Fruit fly (Drosophila melanogaster): ENCODE results near the gene Hsdl2.

Hsdl2 gene

DNA sequence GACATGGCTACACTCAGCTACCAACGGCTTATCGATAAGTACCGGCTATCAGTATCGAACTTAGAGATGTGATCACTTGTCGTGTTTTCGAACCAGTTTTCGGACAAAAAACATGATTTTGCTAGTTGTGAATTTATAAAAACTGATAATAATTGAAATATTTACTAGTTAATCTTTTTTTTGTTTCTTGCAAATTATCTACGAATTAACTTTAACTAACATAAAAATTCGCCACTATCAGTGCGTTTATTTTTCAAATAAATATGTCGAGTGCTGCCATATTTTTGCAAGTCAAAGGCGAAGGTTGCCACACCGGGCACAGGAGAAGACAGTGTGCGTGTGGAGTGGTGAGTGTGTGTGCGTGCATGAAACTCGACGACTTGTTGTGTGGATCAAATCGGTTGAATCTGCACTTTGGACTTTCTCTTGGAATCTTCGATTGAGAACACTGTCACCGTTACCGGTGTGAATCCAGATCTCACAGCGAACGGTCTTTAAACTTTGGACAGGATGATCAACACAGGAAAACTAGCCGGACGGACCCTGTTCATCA lies at the start of gene Hsdl2:
Hsdl2 (plus strand) TSS at position 349 of the 553 bp plus-strand sequence.
- TF ChIP-seq h (optimal IDR thresholded peaks at IDR 0.05): no peak
- TF ChIP-seq psq (optimal IDR thresholded peaks at IDR 0.05): no peak
- TF ChIP-seq insv (optimal IDR thresholded peaks at IDR 0.05): no peak
- TF ChIP-seq Sin3A (optimal IDR thresholded peaks at IDR 0.05): no peak
- TF ChIP-seq Myc (optimal IDR thresholded peaks at IDR 0.05): no peak
- no peak for TF ChIP-seq ttk (optimal IDR thresholded peaks at IDR 0.05)

DNA sequence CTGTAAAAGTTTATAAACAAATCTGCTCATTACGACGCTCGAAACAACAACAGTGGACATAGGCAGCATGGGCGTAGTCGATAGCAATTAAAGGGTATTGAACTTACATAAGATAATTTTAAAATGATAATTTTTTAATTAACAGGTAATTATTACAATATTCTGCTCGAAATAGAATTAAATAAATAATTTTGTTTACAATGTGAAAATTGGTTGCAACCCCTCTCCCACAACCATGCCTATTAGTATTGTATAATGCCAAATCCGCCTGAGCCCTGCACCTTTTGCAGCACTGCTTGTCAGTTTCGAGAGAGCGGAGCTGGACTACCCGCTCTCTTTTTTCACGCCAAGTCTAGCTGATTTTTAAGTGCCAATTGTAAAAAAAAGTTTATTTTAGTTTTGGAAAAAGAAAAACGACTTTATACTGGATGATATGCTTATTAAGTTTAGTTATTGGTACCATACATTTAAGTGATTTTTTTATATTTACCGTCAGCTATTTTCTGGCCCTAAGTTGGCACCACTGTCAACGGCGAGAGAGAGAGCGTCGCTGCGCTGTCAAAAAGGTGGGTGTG lies 41.2 kb upstream of the Hsdl2 start, which contains the start of the genes CG5611 and Mtl:
CG5611 (minus strand) TSS at position 51 of the 575 bp plus-strand sequence.
Mtl (plus strand) TSS at position 403 of the 575 bp plus-strand sequence.
- no peak for TF ChIP-seq ttk (optimal IDR thresholded peaks at IDR 0.05)
- no peak for TF ChIP-seq h (optimal IDR thresholded peaks at IDR 0.05)

dm6 chr3R:27636720-27637119 lies 40.6 kb upstream of the Hsdl2 start:
- no peak for TF ChIP-seq Sin3A (optimal IDR thresholded peaks at IDR 0.05)
- no peak for TF ChIP-seq Myc (optimal IDR thresholded peaks at IDR 0.05)
- no peak for TF ChIP-seq psq (optimal IDR thresholded peaks at IDR 0.05)
- TF ChIP-seq ttk (optimal IDR thresholded peaks at IDR 0.05): no peak
- TF ChIP-seq insv (optimal IDR thresholded peaks at IDR 0.05): no peak
- no peak for TF ChIP-seq h (optimal IDR thresholded peaks at IDR 0.05)

DNA sequence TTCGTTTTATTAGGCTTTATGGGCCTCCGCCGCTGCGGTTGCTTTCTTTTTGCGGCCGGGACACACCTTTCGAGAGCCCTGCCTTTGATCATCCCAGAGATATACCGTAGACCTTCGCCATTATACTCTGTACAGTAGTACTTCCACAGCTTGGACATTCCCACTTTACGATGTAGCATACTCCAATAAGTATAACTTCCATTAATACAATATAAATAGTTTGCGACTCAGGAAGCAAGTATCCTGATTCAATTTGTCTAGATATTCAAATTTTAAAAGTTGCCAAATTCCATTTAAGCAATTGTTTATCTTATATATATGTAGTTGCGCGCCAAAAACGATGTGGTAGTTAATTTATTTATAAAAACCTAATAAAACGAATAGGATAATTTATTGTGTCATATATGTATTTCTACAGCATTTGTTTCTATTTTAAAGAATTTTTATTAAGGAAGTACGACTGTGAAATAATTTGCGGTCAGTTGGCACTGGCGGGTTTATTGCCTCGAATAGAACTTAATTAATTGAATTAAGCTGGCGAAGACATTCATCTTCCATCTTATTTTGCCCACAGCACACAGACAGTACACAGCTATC lies 40.0 kb upstream of the Hsdl2 start:
- no peak for TF ChIP-seq insv (optimal IDR thresholded peaks at IDR 0.05)
- no peak for TF ChIP-seq Sin3A (optimal IDR thresholded peaks at IDR 0.05)
- no peak for TF ChIP-seq Myc (optimal IDR thresholded peaks at IDR 0.05)
- TF ChIP-seq ttk (optimal IDR thresholded peaks at IDR 0.05): no peak
- no peak for TF ChIP-seq h (optimal IDR thresholded peaks at IDR 0.05)

DNA sequence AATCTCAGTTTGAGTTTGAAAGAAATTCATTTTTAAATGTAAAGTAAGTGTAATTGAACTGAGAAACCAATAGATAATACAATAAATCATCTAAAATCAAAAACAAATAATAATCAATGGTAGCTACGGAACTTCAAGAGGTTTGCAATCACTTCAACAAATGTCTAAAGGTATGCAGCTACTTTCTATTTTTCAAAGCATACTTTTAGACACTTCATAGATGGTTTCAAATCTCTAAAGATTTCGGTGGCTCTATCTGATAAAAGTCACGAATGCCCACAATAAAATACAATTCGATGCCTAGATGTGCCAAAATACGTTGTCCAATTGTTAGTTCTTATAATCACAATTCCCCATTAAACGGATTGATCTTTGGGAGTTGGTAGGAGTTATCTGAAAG lies 34.2 kb upstream of the Hsdl2 start:
- TF ChIP-seq ttk (optimal IDR thresholded peaks at IDR 0.05): no peak
- no peak for TF ChIP-seq h (optimal IDR thresholded peaks at IDR 0.05)
- TF ChIP-seq insv (optimal IDR thresholded peaks at IDR 0.05): no peak
- no peak for TF ChIP-seq Myc (optimal IDR thresholded peaks at IDR 0.05)
- TF ChIP-seq psq (optimal IDR thresholded peaks at IDR 0.05): no peak
- TF ChIP-seq Sin3A (optimal IDR thresholded peaks at IDR 0.05): no peak

dm6 chr3R:27647817-27648216 lies 29.5 kb upstream of the Hsdl2 start:
- no peak for TF ChIP-seq Myc (optimal IDR thresholded peaks at IDR 0.05)
- TF ChIP-seq h (optimal IDR thresholded peaks at IDR 0.05): no peak
- no peak for TF ChIP-seq Sin3A (optimal IDR thresholded peaks at IDR 0.05)
- TF ChIP-seq insv (optimal IDR thresholded peaks at IDR 0.05): no peak
- TF ChIP-seq ttk (optimal IDR thresholded peaks at IDR 0.05): no peak
- TF ChIP-seq psq (optimal IDR thresholded peaks at IDR 0.05): no peak

DNA sequence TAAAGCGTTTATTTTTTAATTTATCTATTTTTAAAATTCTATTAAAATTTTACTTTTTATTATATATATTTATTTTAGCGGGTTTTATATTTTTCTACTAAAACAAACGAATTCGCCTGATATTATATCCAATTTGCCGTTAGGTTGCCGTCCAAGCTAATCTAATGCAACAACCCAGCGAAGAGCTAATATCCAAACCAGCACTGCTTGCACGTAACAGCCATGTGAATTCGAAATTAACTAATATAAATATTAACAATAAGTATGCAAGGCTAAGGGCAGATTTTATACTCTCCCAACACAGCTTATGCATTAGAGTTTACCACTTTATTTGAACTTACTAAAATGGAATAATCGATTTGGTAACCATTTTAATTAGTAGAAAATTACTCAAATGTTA lies 25.6 kb upstream of the Hsdl2 start:
- TF ChIP-seq insv (optimal IDR thresholded peaks at IDR 0.05) (no peak), psq (optimal IDR thresholded peaks at IDR 0.05) (no peak), h (optimal IDR thresholded peaks at IDR 0.05) (no peak), Sin3A (optimal IDR thresholded peaks at IDR 0.05) (no peak), Myc (optimal IDR thresholded peaks at IDR 0.05) (no peak), ttk (optimal IDR thresholded peaks at IDR 0.05) (no peak)

DNA sequence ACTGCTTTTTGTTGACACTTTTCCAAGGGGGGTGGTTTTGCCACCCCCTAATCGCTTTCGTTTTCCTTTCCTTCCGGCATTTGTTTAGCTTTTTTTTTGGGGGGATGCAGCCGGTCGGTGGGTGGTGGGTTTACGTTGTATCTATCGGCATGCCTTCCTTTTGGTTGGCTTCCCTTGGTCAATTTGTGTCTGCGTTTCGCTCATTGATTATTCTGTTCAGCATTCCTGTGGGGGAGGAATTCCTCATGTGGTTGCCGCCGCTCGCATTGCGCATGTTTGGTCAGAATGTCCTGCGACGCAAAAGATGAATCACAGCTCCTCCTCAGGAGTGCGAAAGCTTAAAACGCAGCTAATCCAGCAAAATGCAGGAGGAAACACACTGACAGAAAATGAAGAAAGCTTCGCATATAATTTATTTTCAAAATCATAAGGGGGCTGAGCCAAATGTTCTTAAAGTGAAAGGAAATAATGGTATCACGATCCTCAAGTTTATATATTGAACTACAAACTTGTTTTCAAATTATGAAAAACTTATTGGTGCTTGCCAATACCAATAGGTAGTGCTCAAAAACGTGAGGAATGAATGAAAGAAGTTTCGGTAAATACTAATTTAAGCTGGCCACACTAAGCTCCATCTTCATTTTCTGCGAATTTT lies 25.0 kb upstream of the Hsdl2 start, which contains the start of gene RpS10a:
RpS10a (plus strand) TSS at position 605 of the 655 bp plus-strand sequence.
- TF ChIP-seq Myc (optimal IDR thresholded peaks at IDR 0.05) (no peak), insv (optimal IDR thresholded peaks at IDR 0.05) (no peak), psq (optimal IDR thresholded peaks at IDR 0.05) (no peak), ttk (optimal IDR thresholded peaks at IDR 0.05) (no peak), Sin3A (optimal IDR thresholded peaks at IDR 0.05) (no peak), h (optimal IDR thresholded peaks at IDR 0.05) (no peak)

DNA sequence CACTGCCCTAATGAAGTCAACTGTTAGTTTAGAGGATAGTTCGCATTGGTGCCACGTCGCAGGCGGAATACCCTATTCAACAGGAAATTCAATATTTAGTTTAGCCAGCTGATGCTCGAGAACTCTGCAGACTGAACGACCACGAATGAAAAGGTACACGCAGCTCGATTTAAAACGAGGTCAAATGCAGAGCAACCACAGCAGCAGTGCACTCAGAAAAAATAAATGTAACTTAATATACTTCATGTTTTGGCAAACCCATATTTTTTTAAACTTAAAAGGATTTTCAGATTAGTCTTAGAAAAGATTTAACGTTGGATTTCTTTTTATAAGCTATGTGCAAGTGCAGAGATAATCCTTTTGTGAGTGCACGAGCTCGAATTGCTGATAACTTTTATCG lies 22.2 kb upstream of the Hsdl2 start:
- TF ChIP-seq psq (optimal IDR thresholded peaks at IDR 0.05): no peak
- TF ChIP-seq Sin3A (optimal IDR thresholded peaks at IDR 0.05): no peak
- TF ChIP-seq insv (optimal IDR thresholded peaks at IDR 0.05): no peak
- TF ChIP-seq ttk (optimal IDR thresholded peaks at IDR 0.05): no peak

DNA sequence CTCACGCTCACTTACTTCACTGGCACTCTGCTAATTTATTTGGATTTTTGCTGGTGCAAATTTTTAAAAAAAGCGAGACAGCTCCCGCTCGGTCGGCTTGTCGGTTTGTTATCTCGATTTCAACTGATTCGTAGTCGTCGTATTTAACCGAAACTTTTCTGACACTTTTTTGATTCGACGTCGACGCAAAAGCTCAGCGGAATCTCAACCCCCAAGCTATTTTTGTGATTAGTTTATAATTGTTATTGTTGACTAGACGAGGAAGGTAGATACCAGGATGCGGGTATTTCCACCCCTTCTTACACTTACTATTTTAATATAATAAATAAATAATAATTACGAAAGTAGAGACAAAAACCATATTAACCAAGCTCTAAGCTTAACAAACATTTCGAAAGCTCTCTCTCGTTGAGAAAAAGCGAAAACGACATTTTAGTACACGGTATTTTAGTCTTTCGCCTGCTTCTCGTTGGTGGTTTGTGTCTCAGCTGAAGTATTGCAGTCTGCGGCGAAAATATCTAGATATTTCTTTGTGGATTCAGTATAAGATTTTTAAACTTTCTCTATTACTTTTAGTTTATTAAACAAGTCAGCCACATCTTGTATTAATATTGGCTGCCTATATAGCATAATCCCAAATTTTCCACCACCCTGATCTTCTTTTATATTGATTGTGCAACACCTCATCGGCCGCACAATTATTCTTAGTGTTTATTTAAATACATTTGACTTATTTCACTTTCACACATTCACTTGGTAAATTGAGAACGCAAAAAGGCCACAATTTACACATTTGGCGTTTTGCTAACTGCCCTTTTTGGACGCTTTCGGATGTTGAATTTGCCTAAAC lies 20.4 kb upstream of the Hsdl2 start, which contains the start of gene tau:
tau (minus strand) TSS at position 311 of the 850 bp plus-strand sequence.
- TF ChIP-seq Sin3A (optimal IDR thresholded peaks at IDR 0.05) (no peak), Myc (optimal IDR thresholded peaks at IDR 0.05) (no peak), h (optimal IDR thresholded peaks at IDR 0.05) (no peak), ttk (optimal IDR thresholded peaks at IDR 0.05) (no peak), insv (optimal IDR thresholded peaks at IDR 0.05) (no peak), psq (optimal IDR thresholded peaks at IDR 0.05) (no peak)

DNA sequence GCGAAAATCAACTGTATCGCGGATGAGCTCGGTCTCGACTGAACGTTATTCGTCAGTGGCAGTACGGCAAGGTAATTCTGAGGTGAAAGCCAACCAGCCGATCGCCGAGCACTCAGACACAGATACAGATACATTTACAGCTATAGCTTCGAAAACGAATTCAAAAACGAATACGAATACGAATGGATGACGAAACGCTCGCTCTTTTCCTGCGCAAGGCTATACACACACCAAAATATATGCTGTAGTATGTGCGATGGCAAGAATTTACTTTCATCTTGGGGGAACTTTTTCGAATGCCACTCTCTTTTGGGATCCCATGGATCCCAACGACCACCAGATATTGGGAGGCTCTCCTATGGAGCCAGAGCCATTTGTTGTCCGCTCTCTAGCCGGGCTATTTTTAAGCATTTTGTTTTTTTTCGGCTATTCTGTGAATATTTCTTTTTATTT lies 17.2 kb upstream of the Hsdl2 start, which contains the start of gene Mlc1:
Mlc1 (minus strand) TSS at position 51 of the 453 bp plus-strand sequence.
- TF ChIP-seq ttk (optimal IDR thresholded peaks at IDR 0.05) (no peak), psq (optimal IDR thresholded peaks at IDR 0.05) (no peak), Myc (optimal IDR thresholded peaks at IDR 0.05) (no peak), h (optimal IDR thresholded peaks at IDR 0.05) (no peak), Sin3A (optimal IDR thresholded peaks at IDR 0.05) (no peak), insv (optimal IDR thresholded peaks at IDR 0.05) (no peak)

All from Kc167 (cell line).